Worm (Caenorhabditis elegans): ENCODE results near the gene hlh-30.

The hlh-30 gene

DNA sequence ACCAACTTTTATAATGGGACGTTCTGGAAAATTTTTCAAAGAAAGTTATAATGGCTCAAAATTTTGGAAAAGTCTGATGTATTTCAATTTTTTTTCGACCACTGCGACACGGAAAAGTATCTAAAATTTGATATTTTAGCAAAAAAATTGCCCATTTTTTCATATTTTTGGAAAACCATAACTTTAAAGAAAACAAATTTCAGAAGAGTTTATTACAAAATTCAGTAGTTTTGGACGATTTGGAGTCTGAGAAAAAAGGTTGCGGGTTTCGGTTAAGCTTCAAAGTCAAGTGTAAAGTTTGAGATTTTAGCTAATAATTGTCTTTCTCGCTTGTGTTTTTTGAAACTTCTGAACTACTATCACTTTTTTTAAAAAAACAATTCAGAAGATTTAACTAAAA is 46.6 kb downstream of the hlh-30 start:
- no peak for TF ChIP-seq nhr-85 (tag)
- no peak for TF ChIP-seq lin-35 (GFP tag; optimal IDR thresholded peaks at IDR 0.05)
- TF ChIP-seq fkh-4 (tag; optimal IDR thresholded peaks at IDR 0.05; ENCODE audit: borderline replicate concordance): no peak
- TF ChIP-seq nhr-28 (tag; optimal IDR thresholded peaks at IDR 0.05): no peak
- TF ChIP-seq ceh-63 (GFP tag; optimal IDR thresholded peaks at IDR 0.05): no peak
- TF ChIP-seq unc-30 (tag; optimal IDR thresholded peaks at IDR 0.05): no peak
- no peak for TF ChIP-seq lin-39 (tag; optimal IDR thresholded peaks at IDR 0.05)
- no peak for TF ChIP-seq dpl-1 (GFP tag; optimal IDR thresholded peaks at IDR 0.05)
- TF ChIP-seq mdl-1 (tag; optimal IDR thresholded peaks at IDR 0.05): no peak
- TF ChIP-seq egl-27 (tag; optimal IDR thresholded peaks at IDR 0.05): no peak
- no peak for TF ChIP-seq fkh-10 (GFP tag; optimal IDR thresholded peaks at IDR 0.05)
- no peak for TF ChIP-seq snpc-4 (tag; optimal IDR thresholded peaks at IDR 0.05)
- no peak for TF ChIP-seq sptf-1 (tag; optimal IDR thresholded peaks at IDR 0.05)

- TF ChIP-seq mdl-1 (tag; optimal IDR thresholded peaks at IDR 0.05): no peak
- TF ChIP-seq alr-1 (tag; optimal IDR thresholded peaks at IDR 0.05; ENCODE audit: borderline replicate concordance): no peak
- TF ChIP-seq C34B4.2 (tag; optimal IDR thresholded peaks at IDR 0.05): no peak
- TF ChIP-seq fkh-4 (tag; optimal IDR thresholded peaks at IDR 0.05; ENCODE audit: borderline replicate concordance): no peak
- TF ChIP-seq lin-35 (GFP tag; optimal IDR thresholded peaks at IDR 0.05): no peak
- no peak for TF ChIP-seq dpl-1 (GFP tag; optimal IDR thresholded peaks at IDR 0.05)
- TF ChIP-seq mef-2 (tag; optimal IDR thresholded peaks at IDR 0.05): no peak
- TF ChIP-seq unc-98 (GFP tag; IDR thresholded peaks at IDR 0.05): no peak
- TF ChIP-seq isw-1 (GFP tag; IDR thresholded peaks at IDR 0.05): no peak
Observed at ce11 chrIV:3981601-3982000, 53.1 kb downstream of the hlh-30 start, which contains the start of gene srh-223. TSS of gene srh-223 (plus strand) at chrIV:3981901.

- no peak for TF ChIP-seq unc-86 (tag; optimal IDR thresholded peaks at IDR 0.05)
- TF ChIP-seq nhr-12 (tag; optimal IDR thresholded peaks at IDR 0.05): no peak
- TF ChIP-seq nhr-237 (tag; optimal IDR thresholded peaks at IDR 0.05): no peak
- TF ChIP-seq nhr-90 (tag; optimal IDR thresholded peaks at IDR 0.05; ENCODE audit: poor library complexity): no peak
- no peak for TF ChIP-seq F16B12.6 (tag; optimal IDR thresholded peaks at IDR 0.05)
- no peak for TF ChIP-seq aha-1 (tag; optimal IDR thresholded peaks at IDR 0.05)
- no peak for TF ChIP-seq sptf-1 (tag; optimal IDR thresholded peaks at IDR 0.05)
- no peak for TF ChIP-seq nhr-19 (GFP tag; conservative IDR thresholded peaks at IDR 0.05)
- no peak for TF ChIP-seq irx-1 (tag; optimal IDR thresholded peaks at IDR 0.05)
- no peak for TF ChIP-seq lin-15B (tag; optimal IDR thresholded peaks at IDR 0.05)
- TF ChIP-seq hpl-2 (GFP tag; optimal IDR thresholded peaks at IDR 0.05): no peak
- no peak for TF ChIP-seq ceh-8 (GFP tag; optimal IDR thresholded peaks at IDR 0.05)
- no peak for TF ChIP-seq ceh-90 (tag; optimal IDR thresholded peaks at IDR 0.05)
Observed at ce11 chrIV:3979525-3979924, 55.2 kb downstream of the hlh-30 start, which contains the start of gene srh-222. TSS of gene srh-222 (plus strand) at chrIV:3979825.

- TF ChIP-seq nhr-19 (GFP tag; conservative IDR thresholded peaks at IDR 0.05): no peak
- no peak for TF ChIP-seq lin-39 (tag; optimal IDR thresholded peaks at IDR 0.05)
- no peak for TF ChIP-seq hpl-2 (GFP tag; optimal IDR thresholded peaks at IDR 0.05)
- TF ChIP-seq mef-2 (tag; optimal IDR thresholded peaks at IDR 0.05): no peak
- TF ChIP-seq tlp-1 (tag; optimal IDR thresholded peaks at IDR 0.05): no peak
- TF ChIP-seq isw-1 (GFP tag; IDR thresholded peaks at IDR 0.05): no peak
- TF ChIP-seq tbx-2 (tag; optimal IDR thresholded peaks at IDR 0.05): no peak
- no peak for TF ChIP-seq lir-3 (tag; optimal IDR thresholded peaks at IDR 0.05; ENCODE audit: poor library complexity)
- no peak for TF ChIP-seq alr-1 (tag; optimal IDR thresholded peaks at IDR 0.05; ENCODE audit: borderline replicate concordance)
- TF ChIP-seq ceh-8 (GFP tag; optimal IDR thresholded peaks at IDR 0.05): no peak
- no peak for TF ChIP-seq unc-130 (tag; optimal IDR thresholded peaks at IDR 0.05)
Observed at ce11 chrIV:3977965-3978523, 56.7 kb downstream of the hlh-30 start, which contains the start of gene srh-220. TSS of gene srh-220 (minus strand) at chrIV:3978015.

ce11 chrIV:3973049-3973448 is 61.7 kb downstream of the hlh-30 start, which contains the start of gene clec-79:
TSS of gene clec-79 (plus strand) at chrIV:3973349.
- TF ChIP-seq unc-130 (tag; optimal IDR thresholded peaks at IDR 0.05) (no peak), mef-2 (tag; optimal IDR thresholded peaks at IDR 0.05) (no peak), zip-4 (GFP tag; optimal IDR thresholded peaks at IDR 0.05) (no peak), grh-1 (GFP tag; IDR thresholded peaks at IDR 0.05) (no peak), ceh-63 (GFP tag; optimal IDR thresholded peaks at IDR 0.05) (no peak), lir-3 (tag; optimal IDR thresholded peaks at IDR 0.05; ENCODE audit: poor library complexity) (no peak), ztf-4 (tag; optimal IDR thresholded peaks at IDR 0.05) (no peak), unc-30 (tag; optimal IDR thresholded peaks at IDR 0.05) (no peak), unc-62 (GFP tag; optimal IDR thresholded peaks at IDR 0.05) (no peak), dsc-1 (tag; optimal IDR thresholded peaks at IDR 0.05) (no peak), nhr-20 (tag; optimal IDR thresholded peaks at IDR 0.05) (no peak)

All from whole organism, L1 larva.